Fruit fly (Drosophila melanogaster) whole organism, embryonic: ENCODE measurements around the gene CG31087.

ENCODE experiments used
- Atf3 ChIP-seq: fragments of 200-800 bp; sonication (Bioruptor generic); optimal IDR thresholded peaks from 3 replicates; lab custom pipeline; 2016; ENCODE audit warnings: missing biosample characterization, missing genetic modification characterization
- CG10274 ChIP-seq: fragments of 200-800 bp; sonication (Bioruptor generic); optimal IDR thresholded peaks from 3 replicates; lab custom pipeline; 2017; ENCODE audit warnings: missing biosample characterization, mild to moderate bottlenecking, missing genetic modification characterization
- CG11085 ChIP-seq: fragments of 200-800 bp; sonication (Bioruptor generic); IDR thresholded peaks from 2 replicates; pipeline ENCODE4 v1.3.6; 2022; ENCODE audit warnings: missing biosample characterization, missing genetic modification characterization
- CG12299 ChIP-seq: fragments of 200-800 bp; sonication (Bioruptor generic); optimal IDR thresholded peaks from 2 replicates; lab custom pipeline; 2018; ENCODE audit warnings: missing biosample characterization, mild to moderate bottlenecking, missing genetic modification characterization
- CG1233 ChIP-seq: fragments of 200-800 bp; sonication (Bioruptor generic); optimal IDR thresholded peaks from 4 replicates; lab custom pipeline; 2018; ENCODE audit warnings: missing biosample characterization, mild to moderate bottlenecking, missing genetic modification characterization
- CG12391 ChIP-seq: fragments of 200-800 bp; sonication (Bioruptor generic); optimal IDR thresholded peaks from 3 replicates; lab custom pipeline; 2018; ENCODE audit warnings: missing biosample characterization, mild to moderate bottlenecking, missing genetic modification characterization, moderate library complexity
- CG12659 ChIP-seq: fragments of 200-800 bp; sonication (Bioruptor generic); optimal IDR thresholded peaks from 3 replicates; lab custom pipeline; 2017; ENCODE audit warnings: mild to moderate bottlenecking, missing biosample characterization, missing genetic modification reagents, missing genetic modification characterization
- CG12744 ChIP-seq: fragments of 200-800 bp; sonication (Bioruptor generic); optimal IDR thresholded peaks from 2 replicates; lab custom pipeline; 2016; ENCODE audit warnings: missing biosample characterization, missing genetic modification characterization
- CG14050 ChIP-seq: fragments of 200-800 bp; sonication (Bioruptor generic); IDR thresholded peaks from 3 replicates; pipeline ENCODE4 v1.3.6; 2022; ENCODE audit warnings: missing biosample characterization, missing genetic modification characterization
- CG14965 ChIP-seq: fragments of 200-800 bp; sonication (Bioruptor generic); optimal IDR thresholded peaks from 2 replicates; lab custom pipeline; 2016; ENCODE audit warnings: missing biosample characterization, missing genetic modification characterization, borderline replicate concordance
- CG1647 ChIP-seq: fragments of 200-800 bp; sonication (Bioruptor generic); optimal IDR thresholded peaks from 3 replicates; lab custom pipeline; 2016; ENCODE audit warnings: missing biosample characterization, missing genetic modification characterization
- CG16813 ChIP-seq: fragments of 200-800 bp; sonication (Bioruptor generic); IDR thresholded peaks from 3 replicates; pipeline ENCODE4 v1.3.6; 2022; ENCODE audit warnings: missing biosample characterization, missing genetic modification characterization; ENCODE audit not compliant: partially characterized antibody
- CG17186 ChIP-seq: fragments of 200-800 bp; sonication (Bioruptor generic); optimal IDR thresholded peaks from 3 replicates; lab custom pipeline; 2017; ENCODE audit warnings: missing biosample characterization, missing genetic modification reagents, missing genetic modification characterization
- CG17829 ChIP-seq: fragments of 200-800 bp; optimal IDR thresholded peaks from 2 replicates; lab custom pipeline; 2019; ENCODE audit warnings: missing biosample characterization, mild to moderate bottlenecking, missing genetic modification characterization, moderate library complexity
- CG2712 ChIP-seq: fragments of 200-800 bp; optimal IDR thresholded peaks from 3 replicates; lab custom pipeline; 2019; ENCODE audit warnings: missing biosample characterization, mild to moderate bottlenecking, missing genetic modification characterization, moderate library complexity
- CG34224 ChIP-seq: fragments of 200-800 bp; sonication (Bioruptor generic); IDR thresholded peaks from 3 replicates; pipeline ENCODE4 v1.3.6; 2022; ENCODE audit warnings: missing biosample characterization, missing genetic modification characterization; ENCODE audit not compliant: partially characterized antibody
- CG4820 ChIP-seq: fragments of 200-800 bp; sonication (Bioruptor generic); optimal IDR thresholded peaks from 3 replicates; lab custom pipeline; 2016; ENCODE audit warnings: missing biosample characterization, missing genetic modification characterization
- CG7271 ChIP-seq: fragments of 200-800 bp; sonication (Bioruptor generic); optimal IDR thresholded peaks from 2 replicates; lab custom pipeline; 2018; ENCODE audit warnings: missing biosample characterization, mild to moderate bottlenecking, missing genetic modification characterization, moderate library complexity
- CG9437 ChIP-seq: fragments of 200-800 bp; sonication (Bioruptor generic); optimal IDR thresholded peaks from 2 replicates; lab custom pipeline; 2018; ENCODE audit warnings: missing biosample characterization, mild to moderate bottlenecking, missing genetic modification characterization
- CG9727 ChIP-seq: fragments of 200-800 bp; sonication (Bioruptor generic); optimal IDR thresholded peaks from 3 replicates; lab custom pipeline; 2017; ENCODE audit warnings: missing biosample characterization, mild to moderate bottlenecking, missing genetic modification characterization
- CG9932 ChIP-seq: fragments of 200-800 bp; sonication (Bioruptor generic); IDR thresholded peaks from 2 replicates; pipeline ENCODE4 v1.3.6; 2022; ENCODE audit warnings: missing biosample characterization, missing genetic modification characterization
- CTCF ChIP-seq: fragments of 200-800 bp; sonication (Bioruptor generic); optimal IDR thresholded peaks from 2 replicates; lab custom pipeline; 2017; ENCODE audit warnings: missing biosample characterization, mild to moderate bottlenecking, missing genetic modification characterization, moderate library complexity
- Dfd ChIP-seq, 2 experiments: fragments of >200 bp; optimal IDR thresholded peaks; 2 replicates each; lab custom pipeline; 2017; ENCODE audit warnings: missing biosample characterization in 2 of 2, missing genetic modification characterization in 2 of 2
- Dll ChIP-seq: fragments of 200-800 bp; sonication (Bioruptor generic); IDR thresholded peaks from 4 replicates; pipeline ENCODE4 v1.3.6; 2022; ENCODE audit warnings: missing biosample characterization, missing genetic modification characterization; ENCODE audit not compliant: partially characterized antibody
- Hr78 ChIP-seq, 2 experiments: fragments of 200-800 bp in 1 of 2; fragments of >200 bp in 1 of 2; sonication (Bioruptor generic) in 1 of 2; optimal IDR thresholded peaks; 2 replicates each; lab custom pipeline; 2017 to 2019; ENCODE audit warnings: missing biosample characterization in 2 of 2, missing genetic modification characterization in 2 of 2, mild to moderate bottlenecking in 1 of 2, moderate library complexity in 1 of 2
- Hsf ChIP-seq: fragments of 200-800 bp; sonication (Bioruptor generic); optimal IDR thresholded peaks from 3 replicates; lab custom pipeline; 2016; ENCODE audit warnings: missing biosample characterization, missing genetic modification characterization
- Lhr ChIP-seq: fragments of 200-800 bp; sonication (Bioruptor generic); optimal IDR thresholded peaks from 3 replicates; lab custom pipeline; 2017; ENCODE audit warnings: mild to moderate bottlenecking, missing biosample characterization, missing genetic modification reagents, missing genetic modification characterization
- Myb ChIP-seq: fragments of 200-800 bp; sonication (Bioruptor generic); optimal IDR thresholded peaks from 2 replicates; lab custom pipeline; 2016; ENCODE audit warnings: missing biosample characterization, missing genetic modification characterization
- NC2β ChIP-seq: fragments of 200-800 bp; sonication (Bioruptor generic); optimal IDR thresholded peaks from 2 replicates; lab custom pipeline; 2016; ENCODE audit warnings: missing biosample characterization, missing genetic modification characterization
- Neu2 ChIP-seq: fragments of 200-800 bp; sonication (Bioruptor generic); optimal IDR thresholded peaks from 3 replicates; lab custom pipeline; 2016; ENCODE audit warnings: missing biosample characterization, missing genetic modification characterization, borderline replicate concordance
- Sin3A ChIP-seq: fragments of >200 bp; optimal IDR thresholded peaks from 2 replicates; lab custom pipeline; 2018
- Sry-β ChIP-seq: fragments of 200-800 bp; sonication (Bioruptor generic); optimal IDR thresholded peaks from 2 replicates; lab custom pipeline; 2018; ENCODE audit warnings: missing biosample characterization, mild to moderate bottlenecking, missing genetic modification characterization, moderate library complexity
- ato ChIP-seq: fragments of 200-800 bp; sonication (Bioruptor generic); IDR thresholded peaks from 2 replicates; pipeline ENCODE4 v1.3.6; 2022; ENCODE audit warnings: missing biosample characterization, missing genetic modification characterization; ENCODE audit not compliant: partially characterized antibody
- bbx ChIP-seq: fragments of 200-800 bp; sonication (Bioruptor generic); IDR thresholded peaks from 2 replicates; pipeline ENCODE4 v1.3.6; 2022; ENCODE audit warnings: missing biosample characterization, missing genetic modification characterization; ENCODE audit not compliant: partially characterized antibody
- btn ChIP-seq: fragments of 200-800 bp; sonication (Bioruptor generic); optimal IDR thresholded peaks from 2 replicates; lab custom pipeline; 2016; ENCODE audit warnings: missing biosample characterization, missing genetic modification characterization
- cas ChIP-seq: fragments of 200-800 bp; sonication (Bioruptor generic); IDR thresholded peaks from 2 replicates; pipeline ENCODE4 v1.3.6; 2022; ENCODE audit warnings: missing biosample characterization, missing genetic modification characterization
- caup ChIP-seq: fragments of 200-800 bp; sonication (Bioruptor generic); optimal IDR thresholded peaks from 3 replicates; lab custom pipeline; 2017; ENCODE audit warnings: missing biosample characterization, mild to moderate bottlenecking, missing genetic modification characterization, moderate library complexity; ENCODE audit not compliant: severe bottlenecking
- gcm2 ChIP-seq: fragments of 200-800 bp; sonication (Bioruptor generic); optimal IDR thresholded peaks from 2 replicates; lab custom pipeline; 2016; ENCODE audit warnings: missing biosample characterization, missing genetic modification characterization
- grn ChIP-seq: fragments of 200-800 bp; sonication (Bioruptor generic); optimal IDR thresholded peaks from 3 replicates; lab custom pipeline; 2017; ENCODE audit warnings: missing biosample characterization, missing genetic modification characterization
- hth ChIP-seq: fragments of >200 bp; optimal IDR thresholded peaks from 2 replicates; lab custom pipeline; 2017; ENCODE audit warnings: inconsistent platforms
- inv ChIP-seq: fragments of 200-800 bp; sonication (Bioruptor generic); IDR thresholded peaks from 2 replicates; pipeline ENCODE4 v1.3.6; 2022; ENCODE audit warnings: missing biosample characterization, missing genetic modification characterization; ENCODE audit not compliant: partially characterized antibody
- lilli ChIP-seq: fragments of 200-800 bp; sonication (Bioruptor generic); optimal IDR thresholded peaks from 3 replicates; lab custom pipeline; 2016; ENCODE audit warnings: missing biosample characterization, missing genetic modification characterization
- nerfin-1 ChIP-seq: fragments of 200-800 bp; sonication (Bioruptor generic); optimal IDR thresholded peaks from 3 replicates; lab custom pipeline; 2019; ENCODE audit warnings: missing biosample characterization, mild to moderate bottlenecking, missing genetic modification characterization, moderate library complexity
- nerfin-2 ChIP-seq: fragments of 200-800 bp; sonication (Bioruptor generic); IDR thresholded peaks from 2 replicates; pipeline ENCODE4 v1.3.6; 2022; ENCODE audit warnings: missing biosample characterization, missing genetic modification characterization; ENCODE audit not compliant: partially characterized antibody
- pb ChIP-seq: fragments of 200-800 bp; sonication (Bioruptor generic); optimal IDR thresholded peaks from 3 replicates; lab custom pipeline; 2016; ENCODE audit warnings: missing biosample characterization, missing genetic modification characterization
- schlank ChIP-seq: fragments of 200-800 bp; sonication (Bioruptor generic); optimal IDR thresholded peaks from 2 replicates; lab custom pipeline; 2018; ENCODE audit warnings: missing biosample characterization, mild to moderate bottlenecking, missing genetic modification characterization
- sob ChIP-seq: fragments of 200-800 bp; sonication (Bioruptor generic); IDR thresholded peaks from 2 replicates; pipeline ENCODE4 v1.3.6; 2022; ENCODE audit warnings: missing biosample characterization, missing genetic modification characterization
- tna ChIP-seq: fragments of 200-800 bp; sonication (Bioruptor generic); IDR thresholded peaks from 2 replicates; pipeline ENCODE4 v1.3.6; 2022; ENCODE audit warnings: missing biosample characterization, missing genetic modification characterization; ENCODE audit not compliant: partially characterized antibody
- twi ChIP-seq: fragments of 200-800 bp; optimal IDR thresholded peaks from 2 replicates; lab custom pipeline; 2019; ENCODE audit warnings: missing biosample characterization, mild to moderate bottlenecking, missing genetic modification characterization, moderate library complexity

The CG31087 gene

dm6 chr3R:25265589-25266201 is 47.9 kb downstream of the CG31087 start, which contains the start of the genes GlnRS and RIOK2 (continued):
- TF ChIP-seq caup (GFP tag; lab: Kevin White, UChicago) (no peak), Atf3 (GFP tag; lab: Kevin White, UChicago) (peak; percentile 5), nerfin-2 (peak; percentile 75; the same call in 1 of the 2 replicates), hth (no peak), CG10274 (GFP tag; lab: Kevin White, UChicago) (no peak), Hr78 (GFP tag; optimal IDR thresholded peaks at IDR 0.05; lab: Kevin White, UChicago) (peak in 1 of 2 experiments; percentile 41), CG9437 (GFP tag; lab: Kevin White, UChicago) (no peak), gcm2 (GFP tag; lab: Kevin White, UChicago) (no peak), CTCF (GFP tag; lab: Kevin White, UChicago) (peak; percentile 10), CG12659 (peak; percentile 64), CG12299 (peak; percentile 14), CG4820 (GFP tag; lab: Kevin White, UChicago) (no peak), Hsf (GFP tag; lab: Kevin White, UChicago) (peak; percentile 35), CG12744 (no peak), CG1233 (GFP tag; lab: Kevin White, UChicago) (no peak), cas (0 out of 2 replicates have a peak, but pooled peaks have one; percentile 13), twi (peak; percentile 28), CG12391 (tag; lab: Kevin White, UChicago) (peak; percentile 31), NC2β (GFP tag; lab: Kevin White, UChicago) (peak; percentile 45), Sry-β (GFP tag; lab: Kevin White, UChicago) (peak; percentile 67), grn (peak; percentile 7), sob (GFP tag; lab: Robert Waterston, UW) (0 out of 2 replicates have a peak, but pooled peaks have one; percentile 49), Dfd (GFP tag; optimal IDR thresholded peaks at IDR 0.05; lab: Kevin White, UChicago) (peak in 1 of 2 experiments; percentile 79), btn (GFP tag; lab: Kevin White, UChicago) (no peak), nerfin-1 (no peak), bbx (peak; percentile 96), ato (GFP tag; lab: Robert Waterston, UW) (peak; percentile 90), CG34224 (GFP tag; lab: Robert Waterston, UW) (peak; percentile 97), CG9727 (peak; percentile 0), CG14965 (GFP tag; lab: Kevin White, UChicago) (no peak), CG9932 (GFP tag; lab: Robert Waterston, UW) (peak; percentile 49; the same call in 1 of the 2 replicates), Lhr (GFP tag; lab: Kevin White, UChicago) (peak; percentile 64), Myb (peak; percentile 60), CG1647 (no peak), CG17829 (peak; percentile 59), Dll (GFP tag; lab: Robert Waterston, UW) (peak; percentile 95), Neu2 (GFP tag; lab: Kevin White, UChicago) (peak; percentile 10), tna (GFP tag; lab: Robert Waterston, UW) (peak; percentile 92), CG17186 (peak; percentile 77), CG14050 (GFP tag; lab: Robert Waterston, UW) (no peak), CG7271 (peak; percentile 39), pb (GFP tag; lab: Kevin White, UChicago) (no peak), Sin3A (lab: Kevin White, UChicago) (peak; percentile 78), lilli (GFP tag; lab: Kevin White, UChicago) (peak; percentile 37), CG2712 (tag; lab: Kevin White, UChicago) (peak; percentile 48), CG16813 (GFP tag; lab: Robert Waterston, UW) (peak; percentile 94), inv (GFP tag; lab: Robert Waterston, UW) (peak; percentile 94), schlank (tag; lab: Kevin White, UChicago) (no peak), CG11085 (GFP tag; lab: Robert Waterston, UW) (no peak)
